Fruit fly (Drosophila melanogaster): ENCODE measurements around the gene Ada1-1.
"Not testable (repeated sequence)": the region's sequence is repeated elsewhere in the genome, so short reads cannot be mapped to it uniquely, and the experiment has no call there.

Gene Ada1-1

dm6 chr2L:11970853-11971397, 25.7 kb upstream of the Ada1-1 start:
- peak; percentile 75 for TF ChIP-seq Dll (optimal IDR thresholded peaks at IDR 0.05)
- peak; percentile 84 for TF ChIP-seq CG8478 (optimal IDR thresholded peaks at IDR 0.05)
- TF ChIP-seq EcR (GFP tag; optimal IDR thresholded peaks at IDR 0.05), result no peak

DNA sequence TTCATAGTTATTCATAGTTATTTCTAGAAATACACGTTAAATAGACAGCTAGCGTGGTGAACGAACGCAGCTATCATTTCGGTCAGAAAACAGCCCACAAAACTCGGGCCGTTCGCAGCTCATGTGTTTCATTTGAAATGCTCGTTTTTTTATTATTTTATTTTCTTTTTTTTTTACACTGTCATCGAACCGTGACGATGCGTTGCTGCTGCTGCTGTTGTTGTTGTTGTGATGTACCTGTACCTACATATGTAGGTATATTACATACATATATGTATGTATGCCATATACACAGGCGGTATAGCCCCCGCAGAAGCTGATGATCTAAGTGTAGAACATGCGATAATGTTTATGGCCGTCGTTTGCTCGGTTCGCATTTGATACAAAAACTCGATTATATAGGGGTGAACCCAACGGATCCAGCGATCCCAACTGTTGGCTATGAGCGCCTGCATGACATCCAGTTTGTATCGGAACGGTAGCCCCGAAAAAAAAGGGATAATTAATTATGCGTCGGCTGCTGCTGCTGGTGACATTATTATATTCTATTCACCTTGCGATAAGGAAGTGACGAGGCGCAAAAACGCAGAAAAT, 23.4 kb upstream of the Ada1-1 start:
- TF ChIP-seq Dll (optimal IDR thresholded peaks at IDR 0.05), result no peak
- no peak for TF ChIP-seq usp (GFP tag; optimal IDR thresholded peaks at IDR 0.05)

DNA sequence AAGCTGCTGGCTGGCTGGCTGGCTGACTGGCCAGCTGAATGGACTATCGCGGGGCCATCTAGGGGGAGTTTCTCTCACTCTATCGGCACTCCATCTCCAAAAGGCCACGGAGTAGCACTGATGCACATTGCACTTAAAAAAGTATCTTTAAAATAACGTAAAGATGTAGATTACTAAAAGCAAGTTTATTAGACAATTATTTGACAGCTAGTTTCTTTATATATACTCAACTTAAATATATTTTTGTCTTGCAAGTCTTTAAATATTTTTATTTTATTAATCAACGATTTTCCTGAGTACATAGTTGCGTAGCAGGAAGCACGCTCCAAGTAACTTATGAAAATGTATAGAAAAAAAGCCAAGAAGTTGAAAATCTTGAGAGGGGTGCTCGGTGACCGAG, 19.7 kb upstream of the Ada1-1 start:
- TF ChIP-seq CG8478 (optimal IDR thresholded peaks at IDR 0.05) (no peak), EcR (GFP tag; optimal IDR thresholded peaks at IDR 0.05) (no peak), pan (optimal IDR thresholded peaks at IDR 0.05) (no peak), psq (optimal IDR thresholded peaks at IDR 0.05) (no peak), Dll (optimal IDR thresholded peaks at IDR 0.05) (no peak)

DNA sequence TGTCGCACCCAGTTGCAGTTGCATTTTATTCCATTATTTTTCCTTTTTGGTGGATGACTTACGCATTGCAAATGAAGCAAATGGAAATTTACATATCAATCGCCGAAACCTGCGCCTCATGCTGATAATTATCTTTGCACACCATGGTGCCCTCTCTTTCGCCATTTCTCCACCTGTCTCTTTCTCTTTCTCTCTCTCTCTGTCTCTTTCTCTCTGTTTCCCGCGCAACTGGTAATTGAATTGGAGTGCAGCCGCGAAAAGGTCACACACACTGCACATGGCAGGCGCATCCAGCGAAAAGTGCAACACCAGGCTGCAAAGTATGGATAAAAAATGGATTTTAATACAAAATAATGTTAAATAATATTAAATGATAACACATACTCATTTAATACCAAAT, 18.9 kb upstream of the Ada1-1 start:
- TF ChIP-seq psq (optimal IDR thresholded peaks at IDR 0.05) (no peak), CG8478 (optimal IDR thresholded peaks at IDR 0.05) (no peak), pan (optimal IDR thresholded peaks at IDR 0.05) (no peak), usp (GFP tag; optimal IDR thresholded peaks at IDR 0.05) (no peak), Dll (optimal IDR thresholded peaks at IDR 0.05) (no peak), EcR (GFP tag; optimal IDR thresholded peaks at IDR 0.05) (no peak)

DNA sequence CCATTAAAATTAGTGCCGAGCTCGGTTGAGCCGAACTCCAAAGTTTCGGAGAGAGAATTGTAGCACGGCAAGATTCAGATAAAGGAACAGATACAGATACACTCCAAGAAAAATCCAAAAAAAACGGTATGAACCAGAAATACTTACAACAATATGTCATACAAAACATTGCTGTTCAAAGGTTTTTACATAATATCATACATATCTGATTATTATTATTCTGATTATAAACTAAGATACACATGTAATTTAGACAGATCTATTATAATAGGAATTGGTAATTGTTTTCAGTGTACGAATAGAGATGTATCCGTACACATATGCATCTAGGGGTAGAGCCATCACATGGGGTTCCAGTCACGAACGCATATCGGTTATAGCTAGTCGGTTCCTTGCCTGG, 16.5 kb upstream of the Ada1-1 start:
- TF ChIP-seq psq (optimal IDR thresholded peaks at IDR 0.05), result no peak
- no peak for TF ChIP-seq usp (GFP tag; optimal IDR thresholded peaks at IDR 0.05)
- no peak for TF ChIP-seq Dll (optimal IDR thresholded peaks at IDR 0.05)
- no peak for TF ChIP-seq EcR (GFP tag; optimal IDR thresholded peaks at IDR 0.05)

- no peak for TF ChIP-seq Dll (optimal IDR thresholded peaks at IDR 0.05)
- TF ChIP-seq EcR (GFP tag; optimal IDR thresholded peaks at IDR 0.05), result no peak
- TF ChIP-seq CG8478 (optimal IDR thresholded peaks at IDR 0.05), result no peak
- TF ChIP-seq psq (optimal IDR thresholded peaks at IDR 0.05), result no peak
- TF ChIP-seq pan (optimal IDR thresholded peaks at IDR 0.05), result no peak
- TF ChIP-seq usp (GFP tag; optimal IDR thresholded peaks at IDR 0.05), result no peak
These were observed 15.4 kb upstream of the Ada1-1 start, which contains the start of gene CG16965 for dm6 chr2L:11981210-11981609. TSS of gene CG16965 (plus strand) at chr2L:11981591.

dm6 chr2L:11987945-11988344, 8.7 kb upstream of the Ada1-1 start, which contains the start of the genes CG6686 and CG34163:
TSS of gene CG6686 (minus strand) at chr2L:11988039.
TSS of gene CG34163 (plus strand) at chr2L:11988270.
- no peak for TF ChIP-seq Dll (optimal IDR thresholded peaks at IDR 0.05)
- TF ChIP-seq usp (GFP tag; optimal IDR thresholded peaks at IDR 0.05), result no peak
- TF ChIP-seq psq (optimal IDR thresholded peaks at IDR 0.05), result no peak
- no peak for TF ChIP-seq CG8478 (optimal IDR thresholded peaks at IDR 0.05)
- TF ChIP-seq pan (optimal IDR thresholded peaks at IDR 0.05), result no peak
- no peak for TF ChIP-seq EcR (GFP tag; optimal IDR thresholded peaks at IDR 0.05)

DNA sequence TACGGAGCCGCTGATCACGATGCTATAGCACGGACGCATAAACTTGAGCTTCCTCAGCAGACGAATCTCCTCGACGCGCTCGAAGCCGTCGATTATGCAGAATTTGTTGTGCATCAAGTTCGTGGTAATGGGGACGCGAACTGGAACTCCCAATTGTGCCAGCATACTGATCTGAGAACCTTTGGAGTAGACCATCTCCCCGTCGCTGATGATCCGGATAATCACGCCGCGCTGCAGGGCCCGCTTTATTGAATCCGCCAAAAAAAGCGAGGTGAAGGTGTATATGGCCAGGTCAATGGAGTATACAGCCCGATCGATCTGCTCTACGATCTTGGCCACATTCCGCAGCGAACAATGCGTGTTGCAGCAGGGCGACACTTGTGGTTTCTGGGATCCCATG, 7.4 kb upstream of the Ada1-1 start:
- TF ChIP-seq Dll (optimal IDR thresholded peaks at IDR 0.05) (no peak), CG8478 (optimal IDR thresholded peaks at IDR 0.05) (no peak), psq (optimal IDR thresholded peaks at IDR 0.05) (no peak), pan (optimal IDR thresholded peaks at IDR 0.05) (no peak)

DNA sequence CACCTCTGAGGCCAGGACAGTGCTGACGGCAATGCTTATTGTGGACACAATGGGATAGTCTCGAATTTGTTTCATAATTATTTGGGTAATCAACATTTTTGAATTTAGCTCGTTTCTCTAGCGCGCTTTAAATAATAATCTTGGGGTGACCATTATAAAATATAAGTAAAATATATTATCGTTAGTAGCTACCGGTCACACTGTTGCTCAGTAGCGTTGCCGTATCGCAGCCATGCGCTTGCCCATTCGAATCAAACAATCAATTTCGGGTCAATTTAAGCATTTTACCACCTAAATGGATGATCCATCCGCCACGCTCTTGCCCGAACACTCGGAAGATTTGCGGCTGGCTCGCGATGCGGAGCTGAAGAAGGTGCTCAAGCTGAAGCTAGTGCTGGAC, 6.9 kb upstream of the Ada1-1 start, which contains the start of the genes zuc and dgt2:
TSS of gene zuc (minus strand) at position 154 of the 400 bp plus-strand sequence.
TSS of gene dgt2 (plus strand) at position 208 of the 400 bp plus-strand sequence.
- TF ChIP-seq usp (GFP tag; optimal IDR thresholded peaks at IDR 0.05), result no peak
- TF ChIP-seq EcR (GFP tag; optimal IDR thresholded peaks at IDR 0.05), result no peak
- TF ChIP-seq Dll (optimal IDR thresholded peaks at IDR 0.05), result no peak
- no peak for TF ChIP-seq CG8478 (optimal IDR thresholded peaks at IDR 0.05)
- TF ChIP-seq psq (optimal IDR thresholded peaks at IDR 0.05), result no peak
- TF ChIP-seq pan (optimal IDR thresholded peaks at IDR 0.05), result no peak

DNA sequence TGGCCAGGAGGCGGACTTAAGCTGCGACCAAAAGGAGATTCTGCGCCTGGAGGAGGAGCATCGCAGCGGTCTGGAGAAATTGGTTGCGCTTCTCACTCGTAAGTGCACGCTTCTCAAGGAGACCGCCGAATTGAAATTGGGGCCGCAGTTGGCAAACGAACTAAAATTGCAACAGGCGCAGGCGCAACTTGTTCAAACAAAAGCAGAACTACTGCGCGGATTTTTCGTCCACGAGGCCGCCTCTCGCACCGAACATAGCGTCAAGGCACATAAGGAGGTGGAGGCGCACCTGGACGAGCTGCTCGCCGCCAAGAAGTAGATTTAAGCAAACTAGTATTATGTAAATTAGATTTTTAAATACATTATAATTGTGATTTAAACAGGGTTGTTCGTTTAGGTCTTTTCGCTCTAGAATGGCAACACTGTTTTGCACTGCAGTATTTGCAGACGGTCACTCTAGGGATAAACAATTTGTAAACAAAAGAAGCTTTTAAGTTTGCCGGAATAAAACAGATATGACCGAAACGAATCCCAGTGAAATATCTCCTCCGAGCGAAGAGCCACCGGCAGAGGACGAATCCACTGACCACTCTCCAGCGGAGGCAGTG, 6.0 kb upstream of the Ada1-1 start, which contains the start of gene escl:
TSS of gene escl (plus strand) at position 470 of the 608 bp plus-strand sequence.
- TF ChIP-seq Dll (optimal IDR thresholded peaks at IDR 0.05) (no peak), psq (optimal IDR thresholded peaks at IDR 0.05) (no peak), pan (optimal IDR thresholded peaks at IDR 0.05) (no peak), usp (GFP tag; optimal IDR thresholded peaks at IDR 0.05) (no peak), EcR (GFP tag; optimal IDR thresholded peaks at IDR 0.05) (no peak), CG8478 (optimal IDR thresholded peaks at IDR 0.05) (no peak)

DNA sequence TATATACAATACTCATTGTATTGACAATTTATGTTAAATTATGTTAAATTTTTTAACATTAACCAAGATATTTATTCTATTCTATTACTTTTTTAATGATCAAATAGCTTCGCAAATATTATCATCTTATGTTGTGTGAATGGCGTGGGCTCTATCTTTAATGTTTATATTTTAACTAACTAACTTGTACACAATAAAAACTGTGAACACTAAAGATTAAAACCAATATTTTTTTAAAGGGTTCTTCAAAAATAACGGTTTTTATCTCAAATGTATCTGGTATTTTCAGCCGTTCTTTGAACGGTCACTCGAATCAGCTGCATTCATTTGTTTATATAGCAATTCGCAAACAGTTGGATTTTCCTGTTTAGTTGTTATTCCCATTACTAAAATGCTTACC, 4.0 kb upstream of the Ada1-1 start, which contains the start of gene Ada1-2:
TSS of gene Ada1-2 (plus strand) at position 301 of the 400 bp plus-strand sequence.
- TF ChIP-seq EcR (GFP tag; optimal IDR thresholded peaks at IDR 0.05); psq (optimal IDR thresholded peaks at IDR 0.05); Dll (optimal IDR thresholded peaks at IDR 0.05): not testable (repeated sequence)

dm6 chr2L:11995332-11995790, 1.2 kb upstream of the Ada1-1 start, which contains the start of the genes CG18789 and Qtzl:
TSS of gene CG18789 (minus strand) at chr2L:11995432.
TSS of gene Qtzl (plus strand) at chr2L:11995740.
- not testable (repeated sequence) for TF ChIP-seq usp (GFP tag; optimal IDR thresholded peaks at IDR 0.05); Dll (optimal IDR thresholded peaks at IDR 0.05); psq (optimal IDR thresholded peaks at IDR 0.05)

All from whole organism.